Fruit fly (Drosophila melanogaster): ENCODE results near the gene ScsbetaA.

ScsbetaA gene

dm6 chr3R:8892993-8893670 lies 45.4 kb upstream of the ScsbetaA start (continued):
- TF ChIP-seq CG10431 (GFP tag; optimal IDR thresholded peaks at IDR 0.05) = no peak
- no peak for TF ChIP-seq CG3407 (GFP tag; optimal IDR thresholded peaks at IDR 0.05)
- TF ChIP-seq al (GFP tag; IDR thresholded peaks at IDR 0.05) = no peak
- peak; percentile 11 for TF ChIP-seq CG3281 (GFP tag; optimal IDR thresholded peaks at IDR 0.05)
- no peak for TF ChIP-seq CG32767 (GFP tag; IDR thresholded peaks at IDR 0.05)
- 0 out of 3 replicates have a peak, but pooled peaks have one; percentile 11 for TF ChIP-seq CG14050 (GFP tag; IDR thresholded peaks at IDR 0.05)
- TF ChIP-seq slbo (GFP tag; IDR thresholded peaks at IDR 0.05) = peak; percentile 61
- TF ChIP-seq HmgD (GFP tag; optimal IDR thresholded peaks at IDR 0.05) = no peak
- no peak for TF ChIP-seq gcm2 (GFP tag; optimal IDR thresholded peaks at IDR 0.05)
- no peak for TF ChIP-seq CG17829 (tag; optimal IDR thresholded peaks at IDR 0.05)
- TF ChIP-seq chinmo (GFP tag; IDR thresholded peaks at IDR 0.05; ENCODE audit: partially characterized antibody) = no peak
- no peak for TF ChIP-seq bab2 (GFP tag; optimal IDR thresholded peaks at IDR 0.05)
- TF ChIP-seq pnt (GFP tag; optimal IDR thresholded peaks at IDR 0.05) = no peak
- TF ChIP-seq salm (tag; optimal IDR thresholded peaks at IDR 0.05) = no peak
- no peak for TF ChIP-seq CG18764 (GFP tag; optimal IDR thresholded peaks at IDR 0.05)
- no peak for TF ChIP-seq Scr (GFP tag; IDR thresholded peaks at IDR 0.05; ENCODE audit: partially characterized antibody)
- TF ChIP-seq Hmx (GFP tag; optimal IDR thresholded peaks at IDR 0.05) = no peak
- peak; percentile 9 for TF ChIP-seq Meics (GFP tag; optimal IDR thresholded peaks at IDR 0.05)
- TF ChIP-seq mld (GFP tag; IDR thresholded peaks at IDR 0.05; ENCODE audit: partially characterized antibody) = no peak
- no peak for TF ChIP-seq Doc2 (GFP tag; IDR thresholded peaks at IDR 0.05)
- no peak for TF ChIP-seq NFAT (GFP tag; IDR thresholded peaks at IDR 0.05)
- TF ChIP-seq HLH54F (GFP tag; optimal IDR thresholded peaks at IDR 0.05) = no peak
- TF ChIP-seq Chrac-16 (GFP tag; optimal IDR thresholded peaks at IDR 0.05) = peak; percentile 15
- no peak for TF ChIP-seq CG4282 (GFP tag; optimal IDR thresholded peaks at IDR 0.05)
- TF ChIP-seq grau (tag; optimal IDR thresholded peaks at IDR 0.05) = peak; percentile 31
- TF ChIP-seq Ets65A (GFP tag) = no peak
- TF ChIP-seq CG7786 (GFP tag; optimal IDR thresholded peaks at IDR 0.05) = no peak
- no peak for TF ChIP-seq ATbp (GFP tag; optimal IDR thresholded peaks at IDR 0.05)
- 0 out of 2 replicates have a peak, but pooled peaks have one; percentile 19 for TF ChIP-seq CG14441 (GFP tag; IDR thresholded peaks at IDR 0.05)
- TF ChIP-seq tx (GFP tag; optimal IDR thresholded peaks at IDR 0.05) = peak; percentile 20
- TF ChIP-seq Ravus (GFP tag; IDR thresholded peaks at IDR 0.05) = no peak
- no peak for TF ChIP-seq Sin3A (optimal IDR thresholded peaks at IDR 0.05)
- TF ChIP-seq Hr78 (GFP tag; optimal IDR thresholded peaks at IDR 0.05) = no peak
- no peak for TF ChIP-seq nerfin-2 (GFP tag; IDR thresholded peaks at IDR 0.05; ENCODE audit: partially characterized antibody)
- TF ChIP-seq CG6765 (GFP tag; optimal IDR thresholded peaks at IDR 0.05) = no peak
- peak; percentile 11 for TF ChIP-seq CG10209 (GFP tag; optimal IDR thresholded peaks at IDR 0.05)
- TF ChIP-seq tin (GFP tag; optimal IDR thresholded peaks at IDR 0.05) = no peak
- TF ChIP-seq CG4360 (GFP tag; IDR thresholded peaks at IDR 0.05) = no peak
- TF ChIP-seq sob (GFP tag; IDR thresholded peaks at IDR 0.05) = no peak
- TF ChIP-seq pros (GFP tag; optimal IDR thresholded peaks at IDR 0.05) = no peak
- TF ChIP-seq unpg (GFP tag; optimal IDR thresholded peaks at IDR 0.05) = peak; percentile 11
- no peak for TF ChIP-seq az2 (GFP tag; optimal IDR thresholded peaks at IDR 0.05)
- no peak for TF ChIP-seq cato (GFP tag; optimal IDR thresholded peaks at IDR 0.05; ENCODE audit: borderline replicate concordance)
- 0 out of 2 replicates have a peak, but pooled peaks have one; percentile 20 for TF ChIP-seq sisA (GFP tag; IDR thresholded peaks at IDR 0.05)
- TF ChIP-seq tna (GFP tag; IDR thresholded peaks at IDR 0.05; ENCODE audit: partially characterized antibody) = no peak
- no peak for TF ChIP-seq Hr39 (optimal IDR thresholded peaks at IDR 0.05)
- TF ChIP-seq Neu2 (GFP tag; optimal IDR thresholded peaks at IDR 0.05; ENCODE audit: borderline replicate concordance) = no peak
- TF ChIP-seq tup (GFP tag; optimal IDR thresholded peaks at IDR 0.05) = no peak
- TF ChIP-seq corto (GFP tag; optimal IDR thresholded peaks at IDR 0.05) = no peak
- no peak for TF ChIP-seq CG30431 (GFP tag; optimal IDR thresholded peaks at IDR 0.05)
- TF ChIP-seq chif (GFP tag; optimal IDR thresholded peaks at IDR 0.05) = no peak
